Fruit fly (Drosophila melanogaster): ENCODE data around the gene hb.

hb gene

DNA sequence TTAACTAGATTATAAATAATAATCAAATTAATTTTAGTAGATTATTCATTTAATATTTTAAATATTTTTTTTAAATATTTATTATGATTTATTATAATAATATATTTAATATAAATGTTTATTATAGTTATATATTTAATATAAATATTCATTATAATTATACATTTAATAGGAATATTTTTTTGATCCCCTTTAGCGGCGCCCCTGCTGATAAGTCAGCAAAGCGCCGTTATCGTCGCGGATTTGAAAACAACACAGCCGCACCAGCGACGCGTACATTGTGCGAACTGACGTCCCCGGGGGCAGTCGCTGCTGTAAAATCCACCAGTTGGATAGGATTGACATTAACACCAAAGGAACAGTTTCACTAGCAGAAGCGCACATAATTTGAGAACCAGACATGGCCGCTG is 15.1 kb upstream of the hb start, which contains the start of gene CG8112 (continued):
- TF ChIP-seq CG2875 (GFP tag; optimal IDR thresholded peaks at IDR 0.05) (no peak), h (optimal IDR thresholded peaks at IDR 0.05) (no peak), CrebB (tag; optimal IDR thresholded peaks at IDR 0.05) (no peak), NC2β (GFP tag; optimal IDR thresholded peaks at IDR 0.05) (no peak), CG30431 (GFP tag; optimal IDR thresholded peaks at IDR 0.05) (no peak), sd (tag; optimal IDR thresholded peaks at IDR 0.05) (no peak), CG14667 (GFP tag; IDR thresholded peaks at IDR 0.05) (no peak), dati (GFP tag; IDR thresholded peaks at IDR 0.05) (no peak), CG14965 (GFP tag; optimal IDR thresholded peaks at IDR 0.05; ENCODE audit: borderline replicate concordance) (no peak), sc (optimal IDR thresholded peaks at IDR 0.05) (no peak), sc (GFP tag; optimal IDR thresholded peaks at IDR 0.05) (no peak), mirr (GFP tag; optimal IDR thresholded peaks at IDR 0.05) (no peak), CG31365 (tag; optimal IDR thresholded peaks at IDR 0.05) (no peak), Drgx (GFP tag; IDR thresholded peaks at IDR 0.05) (peak; percentile 35; the same call in 1 of the 2 replicates), peb (GFP tag; IDR thresholded peaks at IDR 0.05) (no peak), nerfin-1 (tag; optimal IDR thresholded peaks at IDR 0.05) (no peak), Oaz (GFP tag; IDR thresholded peaks at IDR 0.05) (no peak), Camta (GFP tag; optimal IDR thresholded peaks at IDR 0.05) (no peak), CG33557 (GFP tag; optimal IDR thresholded peaks at IDR 0.05) (no peak), hth (optimal IDR thresholded peaks at IDR 0.05) (no peak), tgo (GFP tag; IDR thresholded peaks at IDR 0.05) (no peak), Atf6 (GFP tag; IDR thresholded peaks at IDR 0.05) (no peak), bigmax (GFP tag; optimal IDR thresholded peaks at IDR 0.05) (no peak), CG12942 (GFP tag; optimal IDR thresholded peaks at IDR 0.05) (no peak), CG31388 (GFP tag; optimal IDR thresholded peaks at IDR 0.05) (no peak), klu (GFP tag; IDR thresholded peaks at IDR 0.05) (no peak), CG4424 (GFP tag; optimal IDR thresholded peaks at IDR 0.05) (no peak), z (GFP tag; IDR thresholded peaks at IDR 0.05) (no peak), p53 (GFP tag; optimal IDR thresholded peaks at IDR 0.05) (no peak), Xbp1 (GFP tag; optimal IDR thresholded peaks at IDR 0.05) (no peak), CG3163 (GFP tag; optimal IDR thresholded peaks at IDR 0.05) (no peak), CG30020 (tag; optimal IDR thresholded peaks at IDR 0.05) (no peak), CG1529 (GFP tag; optimal IDR thresholded peaks at IDR 0.05) (no peak), CG31441 (GFP tag; IDR thresholded peaks at IDR 0.05) (0 out of 2 replicates have a peak, but pooled peaks have one; percentile 23), CG17361 (GFP tag; IDR thresholded peaks at IDR 0.05) (no peak), CG17612 (GFP tag; IDR thresholded peaks at IDR 0.05) (no peak), CG7745 (tag; optimal IDR thresholded peaks at IDR 0.05) (no peak), CG15073 (GFP tag; optimal IDR thresholded peaks at IDR 0.05) (no peak), PHDP (tag; optimal IDR thresholded peaks at IDR 0.05) (no peak), CG14014 (GFP tag; IDR thresholded peaks at IDR 0.05) (no peak), CG17568 (GFP tag; optimal IDR thresholded peaks at IDR 0.05) (no peak), CkIIα-i1 (GFP tag; IDR thresholded peaks at IDR 0.05) (no peak), Rfx (GFP tag; IDR thresholded peaks at IDR 0.05) (peak; percentile 30; the same call in 1 of the 2 replicates), D19A (tag; optimal IDR thresholded peaks at IDR 0.05) (no peak), CG8290 (GFP tag; optimal IDR thresholded peaks at IDR 0.05) (no peak), CG8290 (tag; optimal IDR thresholded peaks at IDR 0.05) (no peak), Taf1 (GFP tag; IDR thresholded peaks at IDR 0.05) (no peak), CG11504 (tag; optimal IDR thresholded peaks at IDR 0.05) (no peak), dimm (GFP tag; IDR thresholded peaks at IDR 0.05) (no peak), Spps (tag; optimal IDR thresholded peaks at IDR 0.05) (no peak), CG1603 (tag; optimal IDR thresholded peaks at IDR 0.05) (no peak), CG7271 (tag; optimal IDR thresholded peaks at IDR 0.05) (no peak), bsh (GFP tag; optimal IDR thresholded peaks at IDR 0.05) (no peak), CG15696 (tag; optimal IDR thresholded peaks at IDR 0.05) (no peak)

Data from whole organism, embryonic.